Worm (Caenorhabditis elegans): Measurements from ENCODE around the gene srh-172.

Gene srh-172

DNA sequence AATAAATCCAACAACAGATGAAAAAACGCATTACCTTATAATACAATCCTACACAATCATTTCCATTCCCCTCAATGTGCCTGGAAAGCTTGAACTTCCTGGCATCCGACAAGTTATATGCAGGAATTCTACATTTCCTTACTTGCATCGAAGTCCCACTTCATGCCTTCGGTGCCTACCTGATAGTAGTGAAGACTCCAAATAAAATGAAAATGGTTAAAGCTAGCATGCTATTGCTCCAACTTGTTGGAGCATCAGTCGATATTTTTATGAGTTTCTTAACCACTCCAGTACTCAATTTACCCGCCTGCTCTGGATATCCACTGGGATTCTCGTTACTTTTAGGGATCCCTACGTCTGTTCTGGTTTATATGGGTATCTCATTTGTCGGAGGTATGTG is 6.8 kb downstream of the srh-172 start, which contains the start of gene srh-171:
Gene srh-171 (plus strand): TSS at position 75 of the 400 bp plus-strand sequence.
- TF ChIP-seq snpc-4 (tag; optimal IDR thresholded peaks at IDR 0.05) (no peak), ZK546.5 (tag; optimal IDR thresholded peaks at IDR 0.05) (no peak), crh-2 (tag; optimal IDR thresholded peaks at IDR 0.05) (no peak), gmeb-1 (tag; optimal IDR thresholded peaks at IDR 0.05) (no peak), nhr-6 (tag; optimal IDR thresholded peaks at IDR 0.05) (no peak), aly-2 (tag; optimal IDR thresholded peaks at IDR 0.05) (no peak), ztf-4 (tag; optimal IDR thresholded peaks at IDR 0.05) (no peak), skn-1 (tag; optimal IDR thresholded peaks at IDR 0.05) (no peak), elt-1 (tag; optimal IDR thresholded peaks at IDR 0.05) (no peak), blmp-1 (tag; optimal IDR thresholded peaks at IDR 0.05; ENCODE audit: insufficient read depth) (no peak), nhr-23 (tag; optimal IDR thresholded peaks at IDR 0.05) (no peak), nhr-25 (tag; optimal IDR thresholded peaks at IDR 0.05) (no peak), sem-4 (tag; optimal IDR thresholded peaks at IDR 0.05) (no peak), ceh-16 (tag; optimal IDR thresholded peaks at IDR 0.05) (no peak), dmd-4 (tag; optimal IDR thresholded peaks at IDR 0.05) (no peak), mab-5 (tag; optimal IDR thresholded peaks at IDR 0.05) (no peak), nhr-11 (tag; optimal IDR thresholded peaks at IDR 0.05) (no peak)

DNA sequence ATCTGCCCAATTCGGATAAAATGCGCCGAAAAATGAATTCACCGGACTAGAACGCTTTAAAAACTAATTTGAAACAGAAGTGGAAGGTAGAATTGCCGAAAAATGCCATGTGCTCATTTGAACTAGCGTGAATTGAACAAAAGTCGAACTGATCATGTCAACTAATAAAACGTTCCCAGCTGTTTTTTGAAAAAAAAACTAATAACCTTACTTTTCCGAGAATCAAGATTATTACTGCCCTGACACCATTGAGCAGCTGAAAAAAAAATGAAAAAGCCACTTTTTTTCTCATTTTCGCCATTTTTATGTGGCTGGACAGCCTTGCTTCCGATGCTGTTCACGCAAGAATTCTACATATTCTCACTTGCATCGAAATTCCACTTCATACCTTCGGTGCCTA is 14.1 kb downstream of the srh-172 start, which contains the start of gene srh-173:
Gene srh-173 (plus strand): TSS at position 301 of the 400 bp plus-strand sequence.
- TF ChIP-seq lin-13 (GFP tag; optimal IDR thresholded peaks at IDR 0.05), result no peak
- no peak for TF ChIP-seq zag-1 (tag; optimal IDR thresholded peaks at IDR 0.05)
- TF ChIP-seq lin-39 (tag; optimal IDR thresholded peaks at IDR 0.05), result no peak

DNA sequence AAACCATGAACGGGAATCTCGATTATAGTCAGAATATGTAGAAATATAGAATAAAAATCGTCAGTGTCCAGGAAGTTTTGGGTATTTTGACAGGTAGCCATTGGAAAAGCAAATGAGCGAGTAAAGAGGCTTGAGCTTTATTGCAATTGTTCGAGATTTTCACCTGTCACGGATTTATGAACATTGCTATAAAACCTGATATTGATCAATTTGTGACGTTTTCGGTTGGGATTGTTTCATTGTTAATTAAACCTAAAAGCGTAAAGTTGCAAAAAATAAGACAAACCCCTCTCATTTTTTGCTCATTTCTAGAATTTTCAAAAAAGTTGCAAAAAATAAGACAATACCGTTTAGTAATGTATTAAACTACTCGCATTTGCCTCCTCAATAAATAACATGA is 19.4 kb downstream of the srh-172 start, which contains the start of gene srh-183:
Gene srh-183 (minus strand): TSS at position 101 of the 400 bp plus-strand sequence.
- TF ChIP-seq ztf-11 (tag; optimal IDR thresholded peaks at IDR 0.05) (no peak), sem-4 (tag; optimal IDR thresholded peaks at IDR 0.05) (no peak), nhr-6 (tag; optimal IDR thresholded peaks at IDR 0.05) (no peak), aly-2 (tag; optimal IDR thresholded peaks at IDR 0.05) (no peak), elt-1 (tag; optimal IDR thresholded peaks at IDR 0.05) (no peak), ama-1 (optimal IDR thresholded peaks at IDR 0.05) (no peak), lin-13 (GFP tag; optimal IDR thresholded peaks at IDR 0.05) (no peak), nhr-25 (tag; optimal IDR thresholded peaks at IDR 0.05) (no peak), ceh-16 (tag; optimal IDR thresholded peaks at IDR 0.05) (no peak), alr-1 (tag; optimal IDR thresholded peaks at IDR 0.05) (no peak), dmd-4 (tag; optimal IDR thresholded peaks at IDR 0.05) (no peak), ZK546.5 (tag; optimal IDR thresholded peaks at IDR 0.05) (no peak), nhr-23 (tag; optimal IDR thresholded peaks at IDR 0.05) (no peak), C34F6.9 (tag; optimal IDR thresholded peaks at IDR 0.05) (no peak), elt-3 (tag; optimal IDR thresholded peaks at IDR 0.05) (no peak), egl-27 (tag; optimal IDR thresholded peaks at IDR 0.05) (no peak)

DNA sequence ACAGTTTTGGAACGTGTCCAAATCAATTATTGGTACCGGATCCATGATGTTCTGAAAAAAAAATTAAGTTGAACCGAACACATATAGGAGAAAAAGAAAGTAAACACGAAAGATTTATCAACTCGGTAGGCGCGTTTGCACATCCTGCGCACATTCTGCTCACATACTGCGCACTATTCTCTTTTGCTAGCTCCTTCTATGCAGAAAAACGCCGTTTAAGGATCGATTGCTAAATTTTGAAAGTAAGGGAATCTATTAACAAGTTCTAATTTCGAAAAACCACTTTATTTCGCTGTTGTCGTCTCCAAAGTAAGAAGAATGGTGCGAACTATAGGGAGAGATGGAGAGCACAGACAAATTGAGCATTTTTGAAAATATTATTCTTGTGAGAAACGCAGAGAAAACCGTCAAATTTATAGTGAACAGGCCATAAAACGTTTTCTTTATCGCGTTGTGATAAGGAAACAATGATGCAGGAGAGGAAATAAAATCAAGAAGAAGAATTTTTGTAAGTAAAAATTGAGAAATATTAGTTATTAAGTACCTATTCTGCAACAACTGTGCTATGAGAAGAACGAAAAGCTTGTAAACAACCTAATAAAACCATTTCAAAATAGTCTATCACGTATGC is 23.1 kb downstream of the srh-172 start, which contains the start of gene Y60A3A.24:
Gene Y60A3A.24 (minus strand): TSS at position 51 of the 631 bp plus-strand sequence.
- TF ChIP-seq nhr-129 (tag; optimal IDR thresholded peaks at IDR 0.05), result no peak
- no peak for TF ChIP-seq alr-1 (tag; optimal IDR thresholded peaks at IDR 0.05)
- peak; percentile 80 for TF ChIP-seq fos-1 (tag; optimal IDR thresholded peaks at IDR 0.05)
- TF ChIP-seq crh-2 (tag; optimal IDR thresholded peaks at IDR 0.05), result peak; percentile 24
- TF ChIP-seq skn-1 (tag; optimal IDR thresholded peaks at IDR 0.05), result no peak
- peak; percentile 25 for TF ChIP-seq gmeb-1 (tag; optimal IDR thresholded peaks at IDR 0.05)
- TF ChIP-seq blmp-1 (tag; optimal IDR thresholded peaks at IDR 0.05; ENCODE audit: insufficient read depth), result no peak
- no peak for TF ChIP-seq nhr-25 (tag; optimal IDR thresholded peaks at IDR 0.05)
- TF ChIP-seq nhr-237 (tag; optimal IDR thresholded peaks at IDR 0.05), result no peak

DNA sequence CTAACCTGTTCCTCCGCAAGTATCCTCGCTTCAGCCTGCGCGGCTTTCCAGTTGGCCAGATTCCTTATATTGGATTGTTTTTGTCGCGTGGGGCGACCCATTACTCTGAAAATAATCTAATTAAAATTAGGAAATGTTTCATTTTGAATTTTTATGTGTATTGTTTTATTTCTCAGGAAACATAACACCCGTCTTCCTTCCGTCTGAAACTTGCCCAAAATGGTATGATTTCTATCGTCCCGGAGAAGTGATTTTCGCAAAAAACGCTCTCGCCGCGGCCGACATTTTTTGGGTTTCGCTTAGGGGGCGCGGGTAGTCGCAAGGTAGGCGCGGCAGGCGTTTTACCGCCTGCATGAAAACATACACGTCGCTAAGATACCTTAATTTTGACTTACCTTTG is 27.4 kb downstream of the srh-172 start, which contains the start of gene clec-260:
Gene clec-260 (minus strand): TSS at position 101 of the 400 bp plus-strand sequence.
- no peak for TF ChIP-seq Y55F3AM.14 (GFP tag; optimal IDR thresholded peaks at IDR 0.05)
- no peak for TF ChIP-seq nhr-6 (tag; optimal IDR thresholded peaks at IDR 0.05)
- no peak for TF ChIP-seq fos-1 (tag; optimal IDR thresholded peaks at IDR 0.05)
- no peak for TF ChIP-seq ztf-4 (tag; optimal IDR thresholded peaks at IDR 0.05)
- TF ChIP-seq lin-39 (tag; optimal IDR thresholded peaks at IDR 0.05), result no peak
- TF ChIP-seq dmd-4 (tag; optimal IDR thresholded peaks at IDR 0.05), result no peak
- no peak for TF ChIP-seq sma-9 (GFP tag; optimal IDR thresholded peaks at IDR 0.05)
- no peak for TF ChIP-seq sma-9 (tag; optimal IDR thresholded peaks at IDR 0.05)
- no peak for TF ChIP-seq snpc-4 (tag; optimal IDR thresholded peaks at IDR 0.05)
- TF ChIP-seq nhr-11 (tag; optimal IDR thresholded peaks at IDR 0.05), result no peak
- TF ChIP-seq F13H6.1 (tag; optimal IDR thresholded peaks at IDR 0.05), result no peak
- TF ChIP-seq unc-39 (tag; optimal IDR thresholded peaks at IDR 0.05), result no peak
- TF ChIP-seq nhr-12 (tag; optimal IDR thresholded peaks at IDR 0.05), result no peak
- no peak for TF ChIP-seq nhr-25 (tag; optimal IDR thresholded peaks at IDR 0.05)
- no peak for TF ChIP-seq nhr-10 (tag; optimal IDR thresholded peaks at IDR 0.05)
